Worm (Caenorhabditis elegans) whole organism, midembryonic: ENCODE results near the gene dot-1.4.

ENCODE experiments used
- flt-1 ChIP-seq: fragments of 200-800 bp; sonication (Bioruptor generic); IDR thresholded peaks from 2 replicates; pipeline ENCODE4 v1.3.6; 2022; ENCODE audit warnings: missing genetic modification characterization, missing compliant biosample characterization
- klf-2 ChIP-seq: fragments of 200-800 bp; sonication (Bioruptor generic); conservative IDR thresholded peaks from 2 replicates; pipeline ENCODE4 v1.3.6; 2022; ENCODE audit warnings: missing genetic modification reagents, missing genetic modification characterization, missing compliant biosample characterization
- med-1 ChIP-seq: sonication (generic microtip); optimal IDR thresholded peaks from 2 replicates; lab custom pipeline; 2017; ENCODE audit warnings: missing genetic modification characterization, mild to moderate bottlenecking, missing compliant biosample characterization, antibody characterized with exemption, missing genetic modification reagents; ENCODE audit not compliant: insufficient read depth
- ref-1 ChIP-seq: fragments of 200-800 bp; sonication (Bioruptor generic); conservative IDR thresholded peaks from 2 replicates; pipeline ENCODE4 v1.3.6; 2022; ENCODE audit warnings: missing genetic modification reagents, missing genetic modification characterization, missing compliant biosample characterization
- tab-1 ChIP-seq: fragments of 200-800 bp; sonication (Bioruptor generic); IDR thresholded peaks from 2 replicates; pipeline ENCODE4 v1.3.6; 2022; ENCODE audit warnings: missing genetic modification characterization, missing compliant biosample characterization
- ztf-23 ChIP-seq: fragments of 200-800 bp; sonication (Bioruptor generic); IDR thresholded peaks from 2 replicates; pipeline ENCODE4 v1.3.6; 2022; ENCODE audit warnings: missing genetic modification reagents, missing genetic modification characterization, missing compliant biosample characterization
- ztf-29 ChIP-seq: fragments of 200-800 bp; sonication (Bioruptor generic); IDR thresholded peaks from 2 replicates; pipeline ENCODE4 v1.3.6; 2022; ENCODE audit warnings: missing genetic modification reagents, missing genetic modification characterization, missing compliant biosample characterization

- TF ChIP-seq med-1 (GFP tag; lab: Kevin White, UChicago) (no peak), flt-1 (GFP tag; lab: Robert Waterston, UW) (0 out of 2 replicates have a peak, but pooled peaks have one; percentile 32), klf-2 (GFP tag; lab: Robert Waterston, UW) (no peak), ztf-29 (no peak), ztf-23 (GFP tag; lab: Robert Waterston, UW) (no peak), ref-1 (GFP tag; lab: Robert Waterston, UW) (no peak), tab-1 (0 out of 2 replicates have a peak, but pooled peaks have one; percentile 32)
These were observed 2.1 kb upstream of the dot-1.4 start for ce11 chrX:11933547-11933946.
